Worm (Caenorhabditis elegans) whole organism, L1 larva: ENCODE measurements around the gene nac-3.
A peak's percentile ranks its signal among the peaks of the same experiment; 100 is the strongest.

ENCODE experiments used
- C16A3.4 ChIP-seq: fragments of 150-350 bp; optimal IDR thresholded peaks from 2 replicates; lab custom pipeline; 2014; ENCODE audit warnings: missing biosample characterization, missing genetic modification characterization
- C34B4.2 ChIP-seq: sonication (generic microtip); optimal IDR thresholded peaks from 2 replicates; lab custom pipeline; 2017; ENCODE audit warnings: mild to moderate bottlenecking, missing genetic modification characterization, missing compliant biosample characterization
- F16B12.6 ChIP-seq: fragments of 150-350 bp; optimal IDR thresholded peaks from 2 replicates; lab custom pipeline; 2014; ENCODE audit warnings: missing biosample characterization, missing genetic modification characterization
- Y116A8C.19 ChIP-seq: sonication (generic microtip); optimal IDR thresholded peaks from 2 replicates; lab custom pipeline; 2016; ENCODE audit warnings: missing compliant biosample characterization, missing genetic modification characterization, borderline replicate concordance
- aha-1 ChIP-seq: fragments of 150-350 bp; optimal IDR thresholded peaks from 2 replicates; lab custom pipeline; 2014; ENCODE audit warnings: missing biosample characterization, missing genetic modification characterization
- aly-2 ChIP-seq: fragments of 150-350 bp; optimal IDR thresholded peaks from 2 replicates; lab custom pipeline; 2014; ENCODE audit warnings: missing biosample characterization, missing genetic modification characterization
- ama-1 ChIP-seq: fragments of 150-350 bp; optimal IDR thresholded peaks from 2 replicates; lab custom pipeline; 2014
- ceh-82 ChIP-seq, 3 experiments: fragments of 150-350 bp in 1 of 3; sonication (generic microtip) in 2 of 3; optimal IDR thresholded peaks; 2 replicates each; lab custom pipeline; 2014 to 2017; ENCODE audit warnings: missing biosample characterization in 3 of 3, missing genetic modification characterization in 3 of 3
- ceh-88 ChIP-seq: fragments of 200-800 bp; sonication (Bioruptor generic); IDR thresholded peaks from 2 replicates; pipeline ENCODE4 v1.3.6; 2022; ENCODE audit warnings: missing genetic modification characterization, missing compliant biosample characterization
- ceh-90 ChIP-seq: sonication (generic microtip); optimal IDR thresholded peaks from 2 replicates; lab custom pipeline; 2016; ENCODE audit warnings: missing genetic modification characterization, missing compliant biosample characterization
- dpl-1 ChIP-seq, 3 experiments: fragments of 150-350 bp in 2 of 3; sonication (generic microtip) in 1 of 3; optimal IDR thresholded peaks; 2 replicates each; lab custom pipeline; 2014 to 2017; ENCODE audit warnings: missing biosample characterization in 3 of 3, missing genetic modification characterization in 3 of 3, missing genetic modification reagents in 3 of 3
- efl-1 ChIP-seq, 4 experiments: fragments of 150-350 bp; optimal IDR thresholded peaks in 3 of 4; peaks in 1 of 4; 1 replicate in 1 of 4; 2 replicates in 3 of 4; lab custom pipeline; 2014; ENCODE audit warnings: missing biosample characterization in 2 of 4, missing genetic modification characterization in 2 of 4, missing genetic modification reagents in 2 of 4
- efl-3 ChIP-seq: fragments of 200-800 bp; sonication (Bioruptor generic); optimal IDR thresholded peaks from 2 replicates; lab custom pipeline; 2018; ENCODE audit warnings: mild to moderate bottlenecking, missing genetic modification characterization, missing compliant biosample characterization
- egl-27 ChIP-seq, 2 experiments: fragments of 150-350 bp in 1 of 2; sonication (generic microtip); optimal IDR thresholded peaks; 3 replicates each; lab custom pipeline; 2017 to 2018; ENCODE audit warnings: missing biosample characterization in 2 of 2, missing genetic modification characterization in 2 of 2, missing genetic modification reagents in 2 of 2
- elt-3 ChIP-seq, 6 experiments: fragments of 150-350 bp in 1 of 6; sonication (generic microtip); optimal IDR thresholded peaks; 2 replicates each; lab custom pipeline; 2017 to 2018; ENCODE audit warnings: missing biosample characterization in 6 of 6, missing genetic modification characterization in 6 of 6, inconsistent platforms in 1 of 6
- fkh-8 ChIP-seq: sonication (generic microtip); optimal IDR thresholded peaks from 2 replicates; lab custom pipeline; 2016; ENCODE audit warnings: mild to moderate bottlenecking, missing genetic modification characterization, missing compliant biosample characterization
- fos-1 ChIP-seq: fragments of 150-350 bp; optimal IDR thresholded peaks from 2 replicates; lab custom pipeline; 2014; ENCODE audit warnings: missing biosample characterization, missing genetic modification characterization
- grh-1 ChIP-seq: fragments of 200-800 bp; sonication (Bioruptor generic); IDR thresholded peaks from 2 replicates; pipeline ENCODE4 v1.3.6; 2022; ENCODE audit warnings: missing genetic modification reagents, missing genetic modification characterization, missing compliant biosample characterization
- hlh-17 ChIP-seq: fragments of 200-800 bp; sonication (Bioruptor generic); optimal IDR thresholded peaks from 2 replicates; lab custom pipeline; 2018; ENCODE audit warnings: missing genetic modification characterization, mild to moderate bottlenecking, missing compliant biosample characterization, moderate library complexity, borderline replicate concordance
- irx-1 ChIP-seq: sonication (generic microtip); optimal IDR thresholded peaks from 2 replicates; lab custom pipeline; 2016; ENCODE audit warnings: missing genetic modification characterization, missing compliant biosample characterization
- jun-1 ChIP-seq: fragments of 150-350 bp; optimal IDR thresholded peaks from 2 replicates; lab custom pipeline; 2014; ENCODE audit warnings: missing biosample characterization, missing genetic modification reagents, missing genetic modification characterization
- lin-14 ChIP-seq: fragments of 200-800 bp; sonication (Bioruptor generic); optimal IDR thresholded peaks from 2 replicates; lab custom pipeline; 2018; ENCODE audit warnings: mild to moderate bottlenecking, missing genetic modification characterization, moderate library complexity, missing compliant biosample characterization
- lin-15B ChIP-seq: fragments of 150-350 bp; sonication (generic microtip); optimal IDR thresholded peaks from 3 replicates; lab custom pipeline; 2014; ENCODE audit warnings: missing biosample characterization, missing genetic modification characterization
- lin-35 ChIP-seq, 2 experiments: fragments of 150-350 bp; optimal IDR thresholded peaks; 2 replicates each; lab custom pipeline; 2014; ENCODE audit warnings: missing biosample characterization in 2 of 2, missing genetic modification characterization in 2 of 2, missing genetic modification reagents in 2 of 2
- lsy-2 ChIP-seq, 2 experiments: fragments of 150-350 bp; optimal IDR thresholded peaks; 2 replicates each; lab custom pipeline; 2014; ENCODE audit warnings: missing biosample characterization in 2 of 2, missing genetic modification characterization in 2 of 2
- mdl-1 ChIP-seq, 2 experiments: fragments of 150-350 bp; optimal IDR thresholded peaks; 2 replicates each; lab custom pipeline; 2014 to 2017; ENCODE audit warnings: missing biosample characterization in 2 of 2, missing genetic modification characterization in 2 of 2, inconsistent platforms in 1 of 2
- nhr-237 ChIP-seq: fragments of 150-350 bp; optimal IDR thresholded peaks from 2 replicates; lab custom pipeline; 2014; ENCODE audit warnings: missing biosample characterization, missing genetic modification characterization
- nhr-28 ChIP-seq: fragments of 150-350 bp; optimal IDR thresholded peaks from 2 replicates; lab custom pipeline; 2014; ENCODE audit warnings: missing biosample characterization, missing genetic modification characterization
- nhr-47 ChIP-seq: sonication (generic microtip); optimal IDR thresholded peaks from 2 replicates; lab custom pipeline; 2016; ENCODE audit warnings: mild to moderate bottlenecking, missing genetic modification characterization, moderate library complexity, missing compliant biosample characterization
- nhr-71 ChIP-seq: sonication (generic microtip); optimal IDR thresholded peaks from 2 replicates; lab custom pipeline; 2016; ENCODE audit warnings: mild to moderate bottlenecking, missing genetic modification characterization, moderate library complexity, missing compliant biosample characterization
- nhr-85 ChIP-seq: sonication (generic microtip); peaks from one replicate; lab custom pipeline; 2016; ENCODE audit warnings: missing genetic modification characterization, inconsistent platforms, missing compliant biosample characterization
- nhr-90 ChIP-seq: sonication (generic microtip); optimal IDR thresholded peaks from 2 replicates; lab custom pipeline; 2016; ENCODE audit warnings: mild to moderate bottlenecking, missing genetic modification characterization, missing compliant biosample characterization; ENCODE audit not compliant: poor library complexity
- pag-3 ChIP-seq: sonication (generic microtip); optimal IDR thresholded peaks from 2 replicates; lab custom pipeline; 2017; ENCODE audit warnings: missing genetic modification characterization, mild to moderate bottlenecking, missing compliant biosample characterization, antibody characterized with exemption, borderline replicate concordance; ENCODE audit not compliant: insufficient read depth
- pqm-1 ChIP-seq: sonication (generic microtip); optimal IDR thresholded peaks from 3 replicates; lab custom pipeline; 2017; ENCODE audit warnings: missing biosample characterization, missing genetic modification characterization
- skn-1 ChIP-seq: fragments of 150-350 bp; optimal IDR thresholded peaks from 2 replicates; lab custom pipeline; 2014; ENCODE audit warnings: missing biosample characterization, missing genetic modification characterization
- sox-4 ChIP-seq: sonication (generic microtip); optimal IDR thresholded peaks from 2 replicates; lab custom pipeline; 2016; ENCODE audit warnings: missing genetic modification characterization, missing compliant biosample characterization
- sptf-1 ChIP-seq: fragments of 150-350 bp; optimal IDR thresholded peaks from 2 replicates; lab custom pipeline; 2014; ENCODE audit warnings: missing biosample characterization, missing genetic modification characterization
- tbx-2 ChIP-seq: sonication (generic microtip); optimal IDR thresholded peaks from 2 replicates; lab custom pipeline; 2016; ENCODE audit warnings: missing genetic modification characterization, missing compliant biosample characterization
- tlp-1 ChIP-seq: fragments of 150-350 bp; optimal IDR thresholded peaks from 2 replicates; lab custom pipeline; 2014; ENCODE audit warnings: missing biosample characterization, missing genetic modification characterization
- unc-130 ChIP-seq: fragments of 150-350 bp; optimal IDR thresholded peaks from 2 replicates; lab custom pipeline; 2017; ENCODE audit warnings: missing biosample characterization, missing genetic modification characterization, inconsistent platforms
- unc-62 ChIP-seq: fragments of 150-350 bp; optimal IDR thresholded peaks from 2 replicates; lab custom pipeline; 2014; ENCODE audit warnings: missing biosample characterization, missing genetic modification reagents, missing genetic modification characterization
- unc-86 ChIP-seq: sonication (generic microtip); optimal IDR thresholded peaks from 2 replicates; lab custom pipeline; 2016; ENCODE audit warnings: missing genetic modification characterization, missing compliant biosample characterization
- unc-98 ChIP-seq: fragments of 200-800 bp; sonication (Bioruptor generic); IDR thresholded peaks from 2 replicates; pipeline ENCODE4 v1.3.6; 2022; ENCODE audit warnings: missing genetic modification characterization, missing compliant biosample characterization
- vab-15 ChIP-seq: sonication (generic microtip); optimal IDR thresholded peaks from 2 replicates; lab custom pipeline; 2017; ENCODE audit warnings: missing genotype, mild to moderate bottlenecking, missing genetic modification characterization, missing compliant biosample characterization
- zip-4 ChIP-seq: fragments of 200-800 bp; sonication (Bioruptor generic); optimal IDR thresholded peaks from 2 replicates; lab custom pipeline; 2018; ENCODE audit warnings: mild to moderate bottlenecking, missing genetic modification characterization, moderate library complexity, missing compliant biosample characterization

The nac-3 gene

DNA sequence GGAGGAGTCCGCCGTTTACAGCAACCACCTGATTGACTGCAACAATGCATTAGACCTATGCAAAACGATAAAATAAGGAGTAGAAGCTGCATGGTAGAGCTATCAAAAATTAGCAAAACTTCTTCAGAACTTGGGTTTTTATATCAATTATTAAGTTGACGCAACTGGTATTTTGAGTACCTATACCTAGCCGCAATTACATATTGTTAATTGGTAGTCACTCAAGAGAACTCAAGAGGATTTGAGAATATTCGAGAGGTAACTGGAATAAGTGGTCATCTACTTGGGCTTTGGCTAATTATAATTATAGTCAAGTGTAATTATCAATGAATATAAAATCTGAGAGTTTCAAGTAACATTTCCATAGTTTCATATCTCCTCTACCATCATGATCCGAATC lies 48.6 kb downstream of the nac-3 start, which contains the start of the genes T20G5.13 and T20G5.12:
Gene T20G5.13, minus strand, starts transcription at position 101 of the 400 bp plus-strand sequence.
Gene T20G5.12, plus strand, starts transcription at position 370 of the 400 bp plus-strand sequence.
- TF ChIP-seq nhr-90 (tag; lab: Kevin White, UChicago) (no peak), tlp-1 (tag; lab: Kevin White, UChicago) (no peak), unc-62 (GFP tag; lab: Kevin White, UChicago) (no peak), jun-1 (tag; lab: Kevin White, UChicago) (no peak), mdl-1 (tag; optimal IDR thresholded peaks at IDR 0.05; lab: Kevin White, UChicago) (no peak), F16B12.6 (no peak), fos-1 (no peak), grh-1 (GFP tag; lab: Robert Waterston, UW) (no peak), Y116A8C.19 (tag; lab: Kevin White, UChicago) (no peak), ceh-90 (no peak), aha-1 (tag; lab: Kevin White, UChicago) (no peak), pqm-1 (no peak), hlh-17 (GFP tag; lab: Kevin White, UChicago) (no peak), unc-98 (GFP tag; lab: Robert Waterston, UW) (no peak)

DNA sequence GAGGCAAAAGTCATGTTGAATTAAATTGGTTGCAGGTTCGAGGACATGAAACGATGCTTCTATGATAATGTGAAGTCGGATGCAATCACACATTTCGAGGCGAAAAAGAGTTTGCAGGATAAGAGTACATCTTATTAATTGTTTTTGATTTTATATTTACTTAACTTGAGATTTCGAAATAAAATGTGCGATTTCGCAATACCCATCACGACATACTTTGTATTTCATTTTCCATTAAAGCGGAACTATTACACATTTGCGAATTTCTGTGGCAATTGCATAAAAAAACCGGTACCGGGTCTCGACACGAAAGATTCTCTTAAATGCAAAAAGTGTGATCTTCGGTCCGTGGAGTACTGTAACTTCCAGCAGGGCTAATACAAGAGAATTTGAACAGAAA lies 49.8 kb downstream of the nac-3 start:
- TF ChIP-seq skn-1 (tag; lab: Kevin White, UChicago) (peak; percentile 50), zip-4 (GFP tag; lab: Kevin White, UChicago) (peak; percentile 90), efl-1 (optimal IDR thresholded peaks at IDR 0.05; lab: Kevin White, UChicago) (no peak), efl-1 (GFP tag; optimal IDR thresholded peaks at IDR 0.05 in 1 of 2; lab: Kevin White, UChicago) (peak in 1 of 2 experiments; percentile 6), lin-35 (GFP tag; optimal IDR thresholded peaks at IDR 0.05; lab: Kevin White, UChicago) (no peak), sptf-1 (tag; lab: Kevin White, UChicago) (no peak), fkh-8 (tag; lab: Kevin White, UChicago) (no peak), lin-14 (no peak)

DNA sequence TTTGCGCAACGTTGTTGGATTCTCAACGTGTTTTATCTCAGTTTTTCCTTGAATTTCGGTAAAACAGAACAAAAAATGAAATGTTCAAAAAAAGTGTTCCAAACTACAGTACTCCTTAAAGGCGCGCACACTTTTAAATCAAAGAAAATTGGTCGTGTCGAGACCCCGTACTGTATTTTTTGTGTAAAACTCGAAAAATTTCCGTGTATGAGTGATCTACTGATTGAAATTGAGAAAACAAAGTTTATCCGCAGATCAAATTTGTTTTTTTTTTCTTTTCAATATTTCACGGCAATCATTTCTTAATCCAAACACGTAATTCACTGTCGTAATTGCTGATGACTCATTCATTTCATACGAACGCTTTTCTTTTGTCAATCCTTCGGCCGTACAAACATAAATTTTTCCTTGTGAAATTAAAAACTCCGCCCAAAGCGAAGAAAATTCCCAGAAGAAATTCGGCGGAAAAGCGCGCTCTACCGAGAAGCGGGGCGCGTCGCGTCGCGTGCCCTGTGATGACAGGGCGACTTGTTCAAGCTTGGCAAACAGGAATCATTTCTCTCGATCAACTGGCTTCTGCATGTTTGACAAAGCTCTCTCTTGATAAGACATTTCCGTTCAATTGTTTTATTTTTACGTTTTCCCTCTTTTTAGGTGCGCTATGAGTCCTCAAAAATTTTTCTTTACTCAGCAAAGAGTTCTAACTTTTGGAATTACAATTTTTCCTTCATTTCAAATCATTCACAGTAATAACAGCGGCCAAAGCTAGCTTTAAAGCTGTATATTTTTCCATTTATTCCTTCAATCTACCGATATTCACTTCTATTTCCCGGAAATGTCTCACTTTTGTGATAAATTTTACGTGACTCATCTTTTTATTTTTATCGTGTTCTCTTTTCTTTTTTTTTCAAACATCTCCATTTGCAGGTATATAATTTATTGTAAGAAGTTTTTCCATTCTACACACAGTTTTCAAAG lies 50.6 kb downstream of the nac-3 start, which contains the start of gene chc-1:
Gene chc-1, plus strand, starts transcription at position 928 of the 978 bp plus-strand sequence.
- peak in 1 of 2 experiments; percentile 18 for TF ChIP-seq mdl-1 (tag; optimal IDR thresholded peaks at IDR 0.05; lab: Kevin White, UChicago)
- peak; percentile 2 for TF ChIP-seq vab-15 (tag; lab: Kevin White, UChicago)
- peak; percentile 19 for TF ChIP-seq C16A3.4 (tag; lab: Kevin White, UChicago)
- TF ChIP-seq dpl-1 (GFP tag; optimal IDR thresholded peaks at IDR 0.05; lab: Kevin White, UChicago) = peak; percentile 17 to 51 (median 30)
- TF ChIP-seq F16B12.6 = no peak
- TF ChIP-seq jun-1 (tag; lab: Kevin White, UChicago) = no peak
- peak; percentile 70 for TF ChIP-seq lin-15B (tag; lab: Kevin White, UChicago)
- TF ChIP-seq nhr-71 (tag; lab: Kevin White, UChicago) = peak; percentile 17
- TF ChIP-seq nhr-85 = peak; percentile 48
- peak; percentile 12 for TF ChIP-seq skn-1 (tag; lab: Kevin White, UChicago)
- no peak for TF ChIP-seq hlh-17 (GFP tag; lab: Kevin White, UChicago)
- peak; percentile 12 for TF ChIP-seq nhr-47 (tag; lab: Kevin White, UChicago)
- no peak for TF ChIP-seq unc-130 (tag; lab: Kevin White, UChicago)
- TF ChIP-seq egl-27 (tag; optimal IDR thresholded peaks at IDR 0.05; lab: Kevin White, UChicago) = no peak
- no peak for TF ChIP-seq unc-86 (tag; lab: Kevin White, UChicago)
- no peak for TF ChIP-seq C34B4.2 (tag; lab: Kevin White, UChicago)
- TF ChIP-seq nhr-28 (tag; lab: Kevin White, UChicago) = no peak
- peak in 1 of 3 experiments; percentile 57 for TF ChIP-seq ceh-82 (tag; optimal IDR thresholded peaks at IDR 0.05; lab: Kevin White, UChicago)
- no peak for TF ChIP-seq ceh-88 (GFP tag; lab: Robert Waterston, UW)
- no peak for TF ChIP-seq sox-4 (tag; lab: Kevin White, UChicago)
- no peak for TF ChIP-seq nhr-237
- peak; percentile 45 to 57 for TF ChIP-seq lin-35 (GFP tag; optimal IDR thresholded peaks at IDR 0.05; lab: Kevin White, UChicago)
- TF ChIP-seq tbx-2 (tag; lab: Kevin White, UChicago) = no peak
- TF ChIP-seq lsy-2 (tag; optimal IDR thresholded peaks at IDR 0.05; lab: Kevin White, UChicago) = peak in 1 of 2 experiments; percentile 71
- TF ChIP-seq ama-1 (lab: Kevin White, UChicago) = no peak
- no peak for TF ChIP-seq pag-3 (tag; lab: Kevin White, UChicago)
- TF ChIP-seq elt-3 (tag; optimal IDR thresholded peaks at IDR 0.05; lab: Kevin White, UChicago) = no peak
- TF ChIP-seq aly-2 (tag; lab: Kevin White, UChicago) = no peak
- no peak for TF ChIP-seq irx-1 (tag; lab: Kevin White, UChicago)
- TF ChIP-seq efl-1 (optimal IDR thresholded peaks at IDR 0.05; lab: Kevin White, UChicago) = peak; percentile 26 to 35
- TF ChIP-seq efl-1 (GFP tag; optimal IDR thresholded peaks at IDR 0.05 in 1 of 2; lab: Kevin White, UChicago) = peak in 1 of 2 experiments; percentile 43
- no peak for TF ChIP-seq efl-3 (GFP tag; lab: Kevin White, UChicago)
